Worm (Caenorhabditis elegans): ENCODE data around the gene K07F5.22.

ce11 chrIV:9869344-9869743 is 4.5 kb downstream of the K07F5.22 start:
- TF ChIP-seq rnt-1 (tag; optimal IDR thresholded peaks at IDR 0.05) (no peak), fkh-6 (tag; optimal IDR thresholded peaks at IDR 0.05) (no peak), ceh-18 (tag; optimal IDR thresholded peaks at IDR 0.05) (no peak), tbx-2 (tag; optimal IDR thresholded peaks at IDR 0.05) (no peak), ama-1 (optimal IDR thresholded peaks at IDR 0.05) (no peak), che-1 (tag; optimal IDR thresholded peaks at IDR 0.05) (no peak)

Measured in whole organism, late embryonic.